Worm (Caenorhabditis elegans) whole organism, L1 larva: ENCODE measurements around the gene F49F1.14.

Experiments used
- ceh-82 ChIP-seq, 3 experiments: fragments of 150-350 bp in 1 of 3; sonication (generic microtip) in 2 of 3; optimal IDR thresholded peaks; 2 replicates each; lab custom pipeline; 2014 to 2017; ENCODE audit warnings: missing biosample characterization in 3 of 3, missing genetic modification characterization in 3 of 3
- efl-1 ChIP-seq, 4 experiments: fragments of 150-350 bp; optimal IDR thresholded peaks in 3 of 4; peaks in 1 of 4; 1 replicate in 1 of 4; 2 replicates in 3 of 4; lab custom pipeline; 2014; ENCODE audit warnings: missing biosample characterization in 2 of 4, missing genetic modification characterization in 2 of 4, missing genetic modification reagents in 2 of 4
- egl-27 ChIP-seq, 2 experiments: fragments of 150-350 bp in 1 of 2; sonication (generic microtip); optimal IDR thresholded peaks; 3 replicates each; lab custom pipeline; 2017 to 2018; ENCODE audit warnings: missing biosample characterization in 2 of 2, missing genetic modification characterization in 2 of 2, missing genetic modification reagents in 2 of 2
- lin-15B ChIP-seq: fragments of 150-350 bp; sonication (generic microtip); optimal IDR thresholded peaks from 3 replicates; lab custom pipeline; 2014; ENCODE audit warnings: missing biosample characterization, missing genetic modification characterization
- lin-39 ChIP-seq: fragments of 150-350 bp; optimal IDR thresholded peaks from 2 replicates; lab custom pipeline; 2014; ENCODE audit warnings: missing biosample characterization, missing genetic modification reagents, missing genetic modification characterization
- nhr-71 ChIP-seq: sonication (generic microtip); optimal IDR thresholded peaks from 2 replicates; lab custom pipeline; 2016; ENCODE audit warnings: mild to moderate bottlenecking, missing genetic modification characterization, moderate library complexity, missing compliant biosample characterization
- unc-30 ChIP-seq: sonication (generic microtip); optimal IDR thresholded peaks from 2 replicates; lab custom pipeline; 2017; ENCODE audit warnings: missing biosample characterization, missing genetic modification characterization
- unc-62 ChIP-seq: fragments of 150-350 bp; optimal IDR thresholded peaks from 2 replicates; lab custom pipeline; 2014; ENCODE audit warnings: missing biosample characterization, missing genetic modification reagents, missing genetic modification characterization
- xbp-1 ChIP-seq: sonication (generic microtip); optimal IDR thresholded peaks from 2 replicates; lab custom pipeline; 2016; ENCODE audit warnings: missing genetic modification characterization, missing compliant biosample characterization

DNA sequence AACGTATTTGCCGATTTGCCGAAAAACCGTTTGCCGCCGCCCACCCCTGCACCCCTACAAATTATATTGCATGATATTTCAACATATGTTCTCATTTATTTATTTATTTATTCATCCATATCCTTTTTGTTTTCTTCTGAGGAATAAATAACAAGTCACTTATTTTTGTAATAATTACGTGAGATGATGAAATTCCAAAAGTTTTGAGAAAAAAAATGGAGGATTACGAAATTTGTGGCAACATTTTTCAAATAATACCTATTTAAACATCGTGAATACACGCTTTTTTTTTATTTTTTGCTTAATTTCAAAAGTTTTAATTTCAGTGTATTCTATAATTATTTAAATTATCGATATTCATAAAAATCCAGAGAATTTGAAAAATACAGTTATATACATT, 15.3 kb downstream of the F49F1.14 start:
- TF ChIP-seq nhr-71 (tag; lab: Kevin White, UChicago) = no peak
- TF ChIP-seq xbp-1 (tag; lab: Kevin White, UChicago) = no peak
- no peak for TF ChIP-seq ceh-82 (tag; optimal IDR thresholded peaks at IDR 0.05; lab: Kevin White, UChicago)
- no peak for TF ChIP-seq lin-15B
- TF ChIP-seq unc-62 (GFP tag; lab: Kevin White, UChicago) = no peak
- no peak for TF ChIP-seq efl-1 (optimal IDR thresholded peaks at IDR 0.05; lab: Kevin White, UChicago)
- no peak for TF ChIP-seq efl-1 (GFP tag; optimal IDR thresholded peaks at IDR 0.05 in 1 of 2; lab: Kevin White, UChicago)
- TF ChIP-seq unc-30 = no peak
- TF ChIP-seq lin-39 (tag; lab: Kevin White, UChicago) = no peak
- no peak for TF ChIP-seq egl-27 (tag; optimal IDR thresholded peaks at IDR 0.05; lab: Kevin White, UChicago)
